Fruit fly (Drosophila melanogaster) whole organism, embryonic: ENCODE data around the gene CG10862.
A peak's percentile ranks its signal among the peaks of the same experiment; 100 is the strongest.

Experiments used
- ATbp ChIP-seq: fragments of 200-800 bp; sonication (Bioruptor generic); optimal IDR thresholded peaks from 2 replicates; lab custom pipeline; 2017; ENCODE audit warnings: missing biosample characterization, mild to moderate bottlenecking, missing genetic modification characterization, missing genetic modification reagents
- Atf-2 ChIP-seq: fragments of 200-800 bp; sonication (Bioruptor generic); optimal IDR thresholded peaks from 2 replicates; lab custom pipeline; 2016; ENCODE audit warnings: missing biosample characterization, missing genetic modification characterization
- B-H2 ChIP-seq: fragments of 200-800 bp; sonication (Bioruptor generic); optimal IDR thresholded peaks from 2 replicates; lab custom pipeline; 2018; ENCODE audit warnings: missing biosample characterization, mild to moderate bottlenecking, missing genetic modification characterization
- Blimp-1 ChIP-seq: fragments of 200-800 bp; sonication (Bioruptor generic); optimal IDR thresholded peaks from 3 replicates; lab custom pipeline; 2018; ENCODE audit warnings: missing biosample characterization, missing genetic modification characterization, mild to moderate bottlenecking, moderate library complexity, missing genetic modification reagents
- CG10274 ChIP-seq: fragments of 200-800 bp; sonication (Bioruptor generic); optimal IDR thresholded peaks from 3 replicates; lab custom pipeline; 2017; ENCODE audit warnings: missing biosample characterization, mild to moderate bottlenecking, missing genetic modification characterization
- CG10565 ChIP-seq: fragments of 200-800 bp; sonication (Bioruptor generic); optimal IDR thresholded peaks from 3 replicates; lab custom pipeline; 2016; ENCODE audit warnings: missing biosample characterization, mild to moderate bottlenecking, missing genetic modification characterization
- CG11456 ChIP-seq: fragments of 200-800 bp; sonication (Bioruptor generic); IDR thresholded peaks from 3 replicates; pipeline ENCODE4 v1.3.6; 2022; ENCODE audit warnings: missing biosample characterization, missing genetic modification characterization
- CG12391 ChIP-seq: fragments of 200-800 bp; sonication (Bioruptor generic); optimal IDR thresholded peaks from 3 replicates; lab custom pipeline; 2018; ENCODE audit warnings: missing biosample characterization, mild to moderate bottlenecking, missing genetic modification characterization, moderate library complexity
- CG12744 ChIP-seq: fragments of 200-800 bp; sonication (Bioruptor generic); optimal IDR thresholded peaks from 2 replicates; lab custom pipeline; 2016; ENCODE audit warnings: missing biosample characterization, missing genetic modification characterization
- CG12942 ChIP-seq: fragments of 200-800 bp; sonication (Bioruptor generic); optimal IDR thresholded peaks from 3 replicates; lab custom pipeline; 2016; ENCODE audit warnings: missing biosample characterization, missing genetic modification characterization
- CG13296 ChIP-seq: fragments of 200-800 bp; sonication (Bioruptor generic); optimal IDR thresholded peaks from 3 replicates; lab custom pipeline; 2018; ENCODE audit warnings: missing biosample characterization, mild to moderate bottlenecking, missing genetic modification characterization
- CG13424 ChIP-seq: fragments of 200-800 bp; sonication (Bioruptor generic); optimal IDR thresholded peaks from 2 replicates; lab custom pipeline; 2019; ENCODE audit warnings: missing biosample characterization, mild to moderate bottlenecking, missing genetic modification characterization, moderate library complexity
- CG14014 ChIP-seq: fragments of 200-800 bp; sonication (Bioruptor generic); IDR thresholded peaks from 2 replicates; pipeline ENCODE4 v1.3.6; 2022; ENCODE audit warnings: missing biosample characterization, missing genetic modification characterization
- CG1603 ChIP-seq: fragments of 200-800 bp; sonication (Bioruptor generic); optimal IDR thresholded peaks from 2 replicates; lab custom pipeline; 2019; ENCODE audit warnings: missing biosample characterization, mild to moderate bottlenecking, missing genetic modification characterization, moderate library complexity
- CG16863 ChIP-seq: fragments of 200-800 bp; sonication (Bioruptor generic); optimal IDR thresholded peaks from 3 replicates; lab custom pipeline; 2016; ENCODE audit warnings: missing biosample characterization, missing genetic modification characterization
- CG17186 ChIP-seq: fragments of 200-800 bp; sonication (Bioruptor generic); optimal IDR thresholded peaks from 3 replicates; lab custom pipeline; 2017; ENCODE audit warnings: missing biosample characterization, missing genetic modification reagents, missing genetic modification characterization
- CG32767 ChIP-seq: fragments of 200-800 bp; sonication (Bioruptor generic); IDR thresholded peaks from 2 replicates; pipeline ENCODE4 v1.3.6; 2022; ENCODE audit warnings: missing biosample characterization, missing genetic modification characterization
- CG6272 ChIP-seq: fragments of 200-800 bp; sonication (Bioruptor generic); IDR thresholded peaks from 2 replicates; pipeline ENCODE4 v1.3.6; 2022; ENCODE audit warnings: missing biosample characterization, missing genetic modification characterization
- CG6791 ChIP-seq: fragments of 200-800 bp; sonication (Bioruptor generic); IDR thresholded peaks from 3 replicates; pipeline ENCODE4 v1.3.6; 2022; ENCODE audit warnings: missing biosample characterization, missing genetic modification characterization; ENCODE audit not compliant: partially characterized antibody
- CG7786 ChIP-seq: fragments of 200-800 bp; sonication (Bioruptor generic); optimal IDR thresholded peaks from 2 replicates; lab custom pipeline; 2016; ENCODE audit warnings: missing biosample characterization, missing genetic modification characterization
- CHES-1-like ChIP-seq: fragments of 200-800 bp; sonication (Bioruptor generic); optimal IDR thresholded peaks from 2 replicates; lab custom pipeline; 2016; ENCODE audit warnings: missing biosample characterization, missing genetic modification characterization
- CoRest ChIP-seq: fragments of 200-800 bp; sonication (Bioruptor generic); optimal IDR thresholded peaks from 3 replicates; lab custom pipeline; 2018; ENCODE audit warnings: missing biosample characterization, mild to moderate bottlenecking, missing genetic modification characterization, moderate library complexity
- D ChIP-seq, 2 experiments: fragments of 200-800 bp in 1 of 2; fragments of >200 bp in 1 of 2; sonication (Bioruptor generic) in 1 of 2; optimal IDR thresholded peaks; 2 replicates in 1 of 2; 3 replicates in 1 of 2; lab custom pipeline; 2017; ENCODE audit warnings: mild to moderate bottlenecking in 1 of 2, missing biosample characterization in 1 of 2, missing genetic modification characterization in 1 of 2, missing genetic modification reagents in 1 of 2
- Dek ChIP-seq: fragments of 200-800 bp; sonication (Bioruptor generic); optimal IDR thresholded peaks from 3 replicates; lab custom pipeline; 2019; ENCODE audit warnings: missing biosample characterization, mild to moderate bottlenecking, missing genetic modification characterization, moderate library complexity
- MTF-1 ChIP-seq: fragments of 200-800 bp; sonication (Bioruptor generic); optimal IDR thresholded peaks from 2 replicates; lab custom pipeline; 2018; ENCODE audit warnings: missing biosample characterization, mild to moderate bottlenecking, missing genetic modification characterization, borderline replicate concordance
- NC2β ChIP-seq: fragments of 200-800 bp; sonication (Bioruptor generic); optimal IDR thresholded peaks from 2 replicates; lab custom pipeline; 2016; ENCODE audit warnings: missing biosample characterization, missing genetic modification characterization
- Nf-YA ChIP-seq: fragments of 200-800 bp; sonication (Bioruptor generic); IDR thresholded peaks from 2 replicates; pipeline ENCODE4 v1.3.6; 2022; ENCODE audit warnings: missing biosample characterization, missing genetic modification characterization
- Oli ChIP-seq: fragments of 200-800 bp; sonication (Bioruptor generic); optimal IDR thresholded peaks from 2 replicates; lab custom pipeline; 2018; ENCODE audit warnings: missing biosample characterization, mild to moderate bottlenecking, missing genetic modification characterization, moderate library complexity
- Sry-δ ChIP-seq: fragments of 200-800 bp; sonication (Bioruptor generic); optimal IDR thresholded peaks from 2 replicates; lab custom pipeline; 2016; ENCODE audit warnings: missing biosample characterization, missing genetic modification characterization
- Usf ChIP-seq: fragments of 200-800 bp; sonication (Bioruptor generic); optimal IDR thresholded peaks from 2 replicates; lab custom pipeline; 2017; ENCODE audit warnings: missing genotype, missing biosample characterization, missing genetic modification characterization
- bcd ChIP-seq: fragments of 200-800 bp; sonication (Bioruptor generic); optimal IDR thresholded peaks from 2 replicates; lab custom pipeline; 2017; ENCODE audit warnings: missing biosample characterization, mild to moderate bottlenecking, missing genetic modification characterization
- chn ChIP-seq: fragments of 200-800 bp; sonication (Bioruptor generic); optimal IDR thresholded peaks from 2 replicates; lab custom pipeline; 2016; ENCODE audit warnings: missing biosample characterization, missing genetic modification characterization
- crol ChIP-seq: fragments of 200-800 bp; sonication (Bioruptor generic); IDR thresholded peaks from 2 replicates; pipeline ENCODE4 v1.3.6; 2022; ENCODE audit warnings: missing biosample characterization, missing genetic modification characterization
- danr ChIP-seq: fragments of 200-800 bp; sonication (Bioruptor generic); IDR thresholded peaks from 2 replicates; pipeline ENCODE4 v1.3.6; 2022; ENCODE audit warnings: missing biosample characterization, missing genetic modification characterization
- dmrt99B ChIP-seq: fragments of 200-800 bp; sonication (Bioruptor generic); optimal IDR thresholded peaks from 2 replicates; lab custom pipeline; 2018; ENCODE audit warnings: missing biosample characterization, mild to moderate bottlenecking, missing genetic modification characterization, moderate library complexity
- dysf ChIP-seq: fragments of 200-800 bp; sonication (Bioruptor generic); IDR thresholded peaks from 3 replicates; pipeline ENCODE4 v1.3.6; 2022; ENCODE audit warnings: missing biosample characterization, missing genetic modification characterization
- grn ChIP-seq: fragments of 200-800 bp; sonication (Bioruptor generic); optimal IDR thresholded peaks from 3 replicates; lab custom pipeline; 2017; ENCODE audit warnings: missing biosample characterization, missing genetic modification characterization
- gsb ChIP-seq: fragments of 200-800 bp; sonication (Bioruptor generic); IDR thresholded peaks from 2 replicates; pipeline ENCODE4 v1.3.6; 2022; ENCODE audit warnings: missing biosample characterization, missing genetic modification characterization
- insv ChIP-seq, 2 experiments: fragments of 200-800 bp; sonication (Bioruptor generic); optimal IDR thresholded peaks; 3 replicates each; lab custom pipeline; 2016 to 2018; ENCODE audit warnings: missing biosample characterization in 2 of 2, missing genetic modification characterization in 2 of 2
- mirr ChIP-seq: fragments of 200-800 bp; sonication (Bioruptor generic); optimal IDR thresholded peaks from 3 replicates; lab custom pipeline; 2018; ENCODE audit warnings: missing biosample characterization, mild to moderate bottlenecking, missing genetic modification characterization
- nom ChIP-seq: fragments of 200-800 bp; sonication (Bioruptor generic); optimal IDR thresholded peaks from 2 replicates; lab custom pipeline; 2017; ENCODE audit warnings: missing biosample characterization, missing genetic modification characterization, mild to moderate bottlenecking, moderate library complexity, missing genetic modification reagents
- onecut ChIP-seq: fragments of 200-800 bp; sonication (Bioruptor generic); IDR thresholded peaks from 2 replicates; pipeline ENCODE4 v1.3.6; 2022; ENCODE audit warnings: missing biosample characterization, missing genetic modification characterization
- pum ChIP-seq: fragments of 200-800 bp; sonication (Bioruptor generic); optimal IDR thresholded peaks from 2 replicates; lab custom pipeline; 2016; ENCODE audit warnings: missing biosample characterization, missing genetic modification characterization
- rib ChIP-seq: fragments of 200-800 bp; sonication (Bioruptor generic); IDR thresholded peaks from 2 replicates; pipeline ENCODE4 v1.3.6; 2022; ENCODE audit warnings: missing biosample characterization, missing genetic modification characterization
- ro ChIP-seq: fragments of 200-800 bp; sonication (Bioruptor generic); IDR thresholded peaks from 2 replicates; pipeline ENCODE4 v1.3.6; 2022; ENCODE audit warnings: missing biosample characterization, missing genetic modification characterization
- sna ChIP-seq: fragments of 200-800 bp; sonication (Bioruptor generic); IDR thresholded peaks from 2 replicates; pipeline ENCODE4 v1.3.6; 2022; ENCODE audit warnings: missing biosample characterization, missing genetic modification characterization; ENCODE audit not compliant: partially characterized antibody
- sqz ChIP-seq: fragments of 200-800 bp; sonication (Bioruptor generic); optimal IDR thresholded peaks from 3 replicates; lab custom pipeline; 2018; ENCODE audit warnings: missing biosample characterization, mild to moderate bottlenecking, missing genetic modification characterization
- trh ChIP-seq: fragments of 200-800 bp; sonication (Bioruptor generic); optimal IDR thresholded peaks from 2 replicates; lab custom pipeline; 2016; ENCODE audit warnings: missing biosample characterization, missing genetic modification characterization
- vvl ChIP-seq: fragments of 200-800 bp; sonication (Bioruptor generic); IDR thresholded peaks from 2 replicates; pipeline ENCODE4 v1.3.6; 2022; ENCODE audit warnings: missing biosample characterization, missing genetic modification characterization

The CG10862 gene

DNA sequence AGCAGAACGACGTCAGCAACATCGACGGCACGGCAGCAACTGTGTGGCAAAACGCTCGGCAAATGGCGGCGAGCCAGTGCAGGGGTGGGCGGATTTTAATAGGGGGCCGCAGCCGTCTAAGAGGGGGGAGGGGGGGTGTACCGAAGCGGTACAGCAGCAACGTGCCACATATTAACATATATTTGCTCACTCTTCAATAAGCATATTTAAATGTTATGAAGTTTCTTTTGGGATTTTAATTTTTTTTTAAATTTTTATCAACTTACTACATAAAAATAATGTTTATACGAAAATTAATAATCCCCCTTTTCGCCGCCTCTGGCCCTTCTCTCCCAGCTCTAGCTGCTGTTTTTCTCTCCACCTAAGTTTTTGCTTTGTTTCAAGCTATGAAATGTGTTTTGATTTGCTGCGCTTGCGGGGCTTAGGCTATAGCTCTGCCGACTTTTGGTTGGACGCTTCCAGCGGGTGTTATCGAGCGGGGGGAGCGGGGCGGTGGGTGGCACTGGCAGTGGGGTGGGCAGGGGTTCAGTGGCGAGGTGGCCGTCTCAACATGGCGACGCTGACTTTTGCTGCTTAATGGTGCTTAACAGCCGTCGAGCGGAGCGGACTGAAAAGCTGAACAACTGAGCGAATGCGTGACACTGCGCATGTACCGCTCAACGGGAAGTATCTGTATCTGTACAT is 21.9 kb downstream of the CG10862 start (continued):
- TF ChIP-seq CG12942 (GFP tag; lab: Kevin White, UChicago) (peak; percentile 69), danr (GFP tag; lab: Robert Waterston, UW) (peak; percentile 48), CG10274 (GFP tag; lab: Kevin White, UChicago) (peak; percentile 27), sqz (GFP tag; lab: Kevin White, UChicago) (peak; percentile 37), ATbp (GFP tag; lab: Kevin White, UChicago) (peak; percentile 79), CG13296 (GFP tag; lab: Kevin White, UChicago) (peak; percentile 87), insv (GFP tag; optimal IDR thresholded peaks at IDR 0.05; lab: Kevin White, UChicago) (peak in 1 of 2 experiments; percentile 34), chn (GFP tag; lab: Kevin White, UChicago) (no peak), sna (GFP tag; lab: Robert Waterston, UW) (no peak), crol (peak; percentile 96), dysf (GFP tag; lab: Robert Waterston, UW) (peak; percentile 93), CG7786 (GFP tag; lab: Kevin White, UChicago) (no peak), CG1603 (tag; lab: Kevin White, UChicago) (no peak), Usf (peak; percentile 61), CG6791 (no peak), CG13424 (tag; lab: Kevin White, UChicago) (peak; percentile 90), MTF-1 (GFP tag; lab: Kevin White, UChicago) (no peak), CG10565 (GFP tag; lab: Kevin White, UChicago) (no peak), CG32767 (GFP tag; lab: Robert Waterston, UW) (peak; percentile 85), dmrt99B (peak; percentile 89), CoRest (tag; lab: Kevin White, UChicago) (peak; percentile 92), Nf-YA (GFP tag; lab: Robert Waterston, UW) (peak; percentile 49; the same call in 1 of the 2 replicates), D (optimal IDR thresholded peaks at IDR 0.05; lab: Kevin White, UChicago) (no peak), D (GFP tag; optimal IDR thresholded peaks at IDR 0.05; lab: Kevin White, UChicago) (peak; percentile 48), CG16863 (GFP tag; lab: Kevin White, UChicago) (no peak), CG14014 (peak; percentile 93), B-H2 (GFP tag; lab: Kevin White, UChicago) (peak; percentile 45), trh (GFP tag; lab: Kevin White, UChicago) (peak; percentile 73), rib (GFP tag; lab: Robert Waterston, UW) (peak; percentile 60), ro (GFP tag; lab: Robert Waterston, UW) (peak; percentile 42; the same call in 1 of the 2 replicates), CG11456 (GFP tag; lab: Robert Waterston, UW) (peak; percentile 87), Oli (tag; lab: Kevin White, UChicago) (peak; percentile 91), mirr (GFP tag; lab: Kevin White, UChicago) (no peak), Sry-δ (GFP tag; lab: Kevin White, UChicago) (no peak), CG17186 (no peak), CG6272 (peak; percentile 86), bcd (GFP tag; lab: Kevin White, UChicago) (peak; percentile 90), Atf-2 (GFP tag; lab: Kevin White, UChicago) (no peak), NC2β (no peak), Dek (tag; lab: Kevin White, UChicago) (peak; percentile 81), grn (GFP tag; lab: Kevin White, UChicago) (no peak), onecut (GFP tag; lab: Robert Waterston, UW) (peak; percentile 76), CHES-1-like (GFP tag; lab: Kevin White, UChicago) (no peak), CG12744 (no peak), nom (GFP tag; lab: Kevin White, UChicago) (no peak), Blimp-1 (GFP tag; lab: Kevin White, UChicago) (peak; percentile 54), pum (GFP tag; lab: Kevin White, UChicago) (no peak), CG12391 (tag; lab: Kevin White, UChicago) (peak; percentile 81), gsb (GFP tag; lab: Robert Waterston, UW) (peak; percentile 79), vvl (peak; percentile 90)
